Fruit fly (Drosophila melanogaster) whole organism, embryonic: ENCODE measurements around the gene CG12017.
A peak's percentile ranks its signal among the peaks of the same experiment; 100 is the strongest.

Experiments used
- ATbp ChIP-seq: fragments of 200-800 bp; sonication (Bioruptor generic); optimal IDR thresholded peaks from 2 replicates; lab custom pipeline; 2017; ENCODE audit warnings: missing biosample characterization, mild to moderate bottlenecking, missing genetic modification characterization, missing genetic modification reagents
- CG10274 ChIP-seq: fragments of 200-800 bp; sonication (Bioruptor generic); optimal IDR thresholded peaks from 3 replicates; lab custom pipeline; 2017; ENCODE audit warnings: missing biosample characterization, mild to moderate bottlenecking, missing genetic modification characterization
- CG10543 ChIP-seq: fragments of 200-800 bp; sonication (Bioruptor generic); optimal IDR thresholded peaks from 3 replicates; lab custom pipeline; 2017; ENCODE audit warnings: missing biosample characterization, mild to moderate bottlenecking, missing genetic modification characterization, moderate library complexity
- CG10979 ChIP-seq: fragments of 200-800 bp; sonication (Bioruptor generic); optimal IDR thresholded peaks from 2 replicates; lab custom pipeline; 2018; ENCODE audit warnings: missing biosample characterization, mild to moderate bottlenecking, missing genetic modification characterization, moderate library complexity
- CG11247 ChIP-seq: fragments of 200-800 bp; sonication (Bioruptor generic); IDR thresholded peaks from 2 replicates; pipeline ENCODE4 v1.3.6; 2022; ENCODE audit warnings: missing biosample characterization, missing genetic modification characterization
- CG11723 ChIP-seq: fragments of 200-800 bp; sonication (Bioruptor generic); optimal IDR thresholded peaks from 2 replicates; lab custom pipeline; 2017; ENCODE audit warnings: missing biosample characterization, mild to moderate bottlenecking, missing genetic modification characterization
- CG12155 ChIP-seq: fragments of 200-800 bp; sonication (Bioruptor generic); optimal IDR thresholded peaks from 3 replicates; lab custom pipeline; 2016; ENCODE audit warnings: missing biosample characterization, missing genetic modification characterization
- CG12219 ChIP-seq: fragments of 200-800 bp; sonication (Bioruptor generic); optimal IDR thresholded peaks from 3 replicates; lab custom pipeline; 2018; ENCODE audit warnings: missing biosample characterization, mild to moderate bottlenecking, missing genetic modification characterization
- CG13287 ChIP-seq: fragments of 200-800 bp; sonication (Bioruptor generic); IDR thresholded peaks from 2 replicates; pipeline ENCODE4 v1.3.6; 2022; ENCODE audit warnings: missing biosample characterization, missing genetic modification characterization; ENCODE audit not compliant: partially characterized antibody
- CG13775 ChIP-seq: fragments of 200-800 bp; sonication (Bioruptor generic); optimal IDR thresholded peaks from 3 replicates; lab custom pipeline; 2017; ENCODE audit warnings: missing biosample characterization, mild to moderate bottlenecking, missing genetic modification characterization
- CG14710 ChIP-seq: fragments of 200-800 bp; sonication (Bioruptor generic); optimal IDR thresholded peaks from 3 replicates; lab custom pipeline; 2019; ENCODE audit warnings: missing biosample characterization, mild to moderate bottlenecking, missing genetic modification characterization, moderate library complexity
- CG17829 ChIP-seq: fragments of 200-800 bp; optimal IDR thresholded peaks from 2 replicates; lab custom pipeline; 2019; ENCODE audit warnings: missing biosample characterization, mild to moderate bottlenecking, missing genetic modification characterization, moderate library complexity
- CG2116 ChIP-seq: fragments of 200-800 bp; sonication (Bioruptor generic); optimal IDR thresholded peaks from 3 replicates; lab custom pipeline; 2018; ENCODE audit warnings: missing biosample characterization, mild to moderate bottlenecking, missing genetic modification characterization
- CG2712 ChIP-seq: fragments of 200-800 bp; optimal IDR thresholded peaks from 3 replicates; lab custom pipeline; 2019; ENCODE audit warnings: missing biosample characterization, mild to moderate bottlenecking, missing genetic modification characterization, moderate library complexity
- CG30431 ChIP-seq: fragments of 200-800 bp; sonication (Bioruptor generic); optimal IDR thresholded peaks from 2 replicates; lab custom pipeline; 2017; ENCODE audit warnings: missing biosample characterization, missing genetic modification characterization
- CG3065 ChIP-seq: fragments of 200-800 bp; sonication (Bioruptor generic); optimal IDR thresholded peaks from 2 replicates; lab custom pipeline; 2016; ENCODE audit warnings: missing biosample characterization, missing genetic modification characterization
- CG6689 ChIP-seq: fragments of 200-800 bp; sonication (Bioruptor generic); IDR thresholded peaks from 2 replicates; pipeline ENCODE4 v1.3.6; 2022; ENCODE audit warnings: missing biosample characterization, missing genetic modification characterization
- CG6765 ChIP-seq: fragments of 200-800 bp; sonication (Bioruptor generic); optimal IDR thresholded peaks from 3 replicates; lab custom pipeline; 2017; ENCODE audit warnings: missing biosample characterization, mild to moderate bottlenecking, missing genetic modification characterization
- CG7839 ChIP-seq: fragments of 200-800 bp; sonication (Bioruptor generic); optimal IDR thresholded peaks from 3 replicates; lab custom pipeline; 2018; ENCODE audit warnings: missing biosample characterization, mild to moderate bottlenecking, missing genetic modification characterization, moderate library complexity
- CG9727 ChIP-seq: fragments of 200-800 bp; sonication (Bioruptor generic); optimal IDR thresholded peaks from 3 replicates; lab custom pipeline; 2017; ENCODE audit warnings: missing biosample characterization, mild to moderate bottlenecking, missing genetic modification characterization
- CG9817 ChIP-seq: fragments of 200-800 bp; sonication (Bioruptor generic); optimal IDR thresholded peaks from 2 replicates; lab custom pipeline; 2018; ENCODE audit warnings: missing biosample characterization, mild to moderate bottlenecking, missing genetic modification characterization, moderate library complexity
- CG9876 ChIP-seq: fragments of 200-800 bp; sonication (Bioruptor generic); optimal IDR thresholded peaks from 2 replicates; lab custom pipeline; 2016; ENCODE audit warnings: missing biosample characterization, missing genetic modification characterization
- Chrac-16 ChIP-seq: fragments of 200-800 bp; sonication (Bioruptor generic); optimal IDR thresholded peaks from 3 replicates; lab custom pipeline; 2016; ENCODE audit warnings: missing biosample characterization, missing genetic modification characterization
- Dbx ChIP-seq: fragments of 200-800 bp; sonication (Bioruptor generic); IDR thresholded peaks from 3 replicates; pipeline ENCODE4 v1.3.6; 2022; ENCODE audit warnings: missing biosample characterization, missing genetic modification characterization
- Drgx ChIP-seq: fragments of 200-800 bp; sonication (Bioruptor generic); IDR thresholded peaks from 2 replicates; pipeline ENCODE4 v1.3.6; 2022; ENCODE audit warnings: missing biosample characterization, missing genetic modification characterization
- Hand ChIP-seq: fragments of 200-800 bp; sonication (Bioruptor generic); optimal IDR thresholded peaks from 2 replicates; lab custom pipeline; 2017; ENCODE audit warnings: mild to moderate bottlenecking, missing biosample characterization, missing genetic modification reagents, missing genetic modification characterization
- Hsf ChIP-seq: fragments of 200-800 bp; sonication (Bioruptor generic); optimal IDR thresholded peaks from 3 replicates; lab custom pipeline; 2016; ENCODE audit warnings: missing biosample characterization, missing genetic modification characterization
- Jarid2 ChIP-seq: fragments of 200-800 bp; sonication (Bioruptor generic); optimal IDR thresholded peaks from 3 replicates; lab custom pipeline; 2017; ENCODE audit warnings: mild to moderate bottlenecking, missing biosample characterization, missing genetic modification reagents, missing genetic modification characterization
- MBD-R2 ChIP-seq: fragments of 200-800 bp; sonication (Bioruptor generic); IDR thresholded peaks from 2 replicates; pipeline ENCODE4 v1.3.6; 2022; ENCODE audit warnings: missing biosample characterization, missing genetic modification characterization
- Mad ChIP-seq: fragments of 200-800 bp; sonication (Bioruptor generic); optimal IDR thresholded peaks from 2 replicates; lab custom pipeline; 2016; ENCODE audit warnings: missing biosample characterization, missing genetic modification characterization
- Meics ChIP-seq: fragments of 200-800 bp; sonication (Bioruptor generic); optimal IDR thresholded peaks from 2 replicates; lab custom pipeline; 2017; ENCODE audit warnings: missing biosample characterization, mild to moderate bottlenecking, missing genetic modification characterization
- Pdp1 ChIP-seq, 2 experiments: fragments of 200-800 bp; sonication (Bioruptor generic); optimal IDR thresholded peaks; 3 replicates each; lab custom pipeline; 2016; ENCODE audit warnings: missing biosample characterization in 2 of 2, missing genetic modification characterization in 2 of 2, mild to moderate bottlenecking in 1 of 2, moderate library complexity in 1 of 2
- Sry-δ ChIP-seq: fragments of 200-800 bp; sonication (Bioruptor generic); optimal IDR thresholded peaks from 2 replicates; lab custom pipeline; 2016; ENCODE audit warnings: missing biosample characterization, missing genetic modification characterization
- Usf ChIP-seq: fragments of 200-800 bp; sonication (Bioruptor generic); optimal IDR thresholded peaks from 2 replicates; lab custom pipeline; 2017; ENCODE audit warnings: missing genotype, missing biosample characterization, missing genetic modification characterization
- YL-1 ChIP-seq: fragments of 200-800 bp; sonication (Bioruptor generic); optimal IDR thresholded peaks from 3 replicates; lab custom pipeline; 2017; ENCODE audit warnings: missing biosample characterization, mild to moderate bottlenecking, missing genetic modification characterization
- ash1 ChIP-seq: fragments of 200-800 bp; sonication (Bioruptor generic); optimal IDR thresholded peaks from 2 replicates; lab custom pipeline; 2018; ENCODE audit warnings: missing biosample characterization, mild to moderate bottlenecking, missing genetic modification characterization
- btn ChIP-seq: fragments of 200-800 bp; sonication (Bioruptor generic); optimal IDR thresholded peaks from 2 replicates; lab custom pipeline; 2016; ENCODE audit warnings: missing biosample characterization, missing genetic modification characterization
- danr ChIP-seq: fragments of 200-800 bp; sonication (Bioruptor generic); IDR thresholded peaks from 2 replicates; pipeline ENCODE4 v1.3.6; 2022; ENCODE audit warnings: missing biosample characterization, missing genetic modification characterization
- dm ChIP-seq: fragments of 200-800 bp; sonication (Bioruptor generic); optimal IDR thresholded peaks from 3 replicates; lab custom pipeline; 2016; ENCODE audit warnings: missing biosample characterization, missing genetic modification characterization
- eyg ChIP-seq: fragments of 200-800 bp; sonication (Bioruptor generic); optimal IDR thresholded peaks from 3 replicates; lab custom pipeline; 2016; ENCODE audit warnings: missing biosample characterization, missing genetic modification characterization
- gt ChIP-seq: fragments of 200-800 bp; sonication (Bioruptor generic); IDR thresholded peaks from 2 replicates; pipeline ENCODE4 v1.3.6; 2022; ENCODE audit warnings: missing biosample characterization, missing genetic modification characterization
- luna ChIP-seq: fragments of 200-800 bp; sonication (Bioruptor generic); optimal IDR thresholded peaks from 2 replicates; lab custom pipeline; 2016; ENCODE audit warnings: missing biosample characterization, missing genetic modification characterization
- mirr ChIP-seq: fragments of 200-800 bp; sonication (Bioruptor generic); optimal IDR thresholded peaks from 3 replicates; lab custom pipeline; 2018; ENCODE audit warnings: missing biosample characterization, mild to moderate bottlenecking, missing genetic modification characterization
- nmo ChIP-seq: fragments of 200-800 bp; sonication (Bioruptor generic); optimal IDR thresholded peaks from 2 replicates; lab custom pipeline; 2018; ENCODE audit warnings: missing biosample characterization, mild to moderate bottlenecking, missing genetic modification characterization, moderate library complexity
- odd ChIP-seq: fragments of 200-800 bp; sonication (Bioruptor generic); optimal IDR thresholded peaks from 2 replicates; lab custom pipeline; 2017; ENCODE audit warnings: missing biosample characterization, mild to moderate bottlenecking, missing genetic modification characterization
- pho ChIP-seq: fragments of 200-800 bp; sonication (Bioruptor generic); optimal IDR thresholded peaks from 2 replicates; lab custom pipeline; 2016; ENCODE audit warnings: missing biosample characterization, missing genetic modification characterization
- pzg ChIP-seq: fragments of 200-800 bp; sonication (Bioruptor generic); optimal IDR thresholded peaks from 3 replicates; lab custom pipeline; 2018; ENCODE audit warnings: missing biosample characterization, mild to moderate bottlenecking, missing genetic modification characterization, moderate library complexity
- toy ChIP-seq: fragments of 200-800 bp; sonication (Bioruptor generic); IDR thresholded peaks from 2 replicates; pipeline ENCODE4 v1.3.6; 2022; ENCODE audit warnings: missing biosample characterization, missing genetic modification characterization
- trem ChIP-seq: fragments of 200-800 bp; optimal IDR thresholded peaks from 3 replicates; lab custom pipeline; 2019; ENCODE audit warnings: missing biosample characterization, mild to moderate bottlenecking, missing genetic modification characterization, moderate library complexity
- vvl ChIP-seq: fragments of 200-800 bp; sonication (Bioruptor generic); IDR thresholded peaks from 2 replicates; pipeline ENCODE4 v1.3.6; 2022; ENCODE audit warnings: missing biosample characterization, missing genetic modification characterization

The CG12017 gene

DNA sequence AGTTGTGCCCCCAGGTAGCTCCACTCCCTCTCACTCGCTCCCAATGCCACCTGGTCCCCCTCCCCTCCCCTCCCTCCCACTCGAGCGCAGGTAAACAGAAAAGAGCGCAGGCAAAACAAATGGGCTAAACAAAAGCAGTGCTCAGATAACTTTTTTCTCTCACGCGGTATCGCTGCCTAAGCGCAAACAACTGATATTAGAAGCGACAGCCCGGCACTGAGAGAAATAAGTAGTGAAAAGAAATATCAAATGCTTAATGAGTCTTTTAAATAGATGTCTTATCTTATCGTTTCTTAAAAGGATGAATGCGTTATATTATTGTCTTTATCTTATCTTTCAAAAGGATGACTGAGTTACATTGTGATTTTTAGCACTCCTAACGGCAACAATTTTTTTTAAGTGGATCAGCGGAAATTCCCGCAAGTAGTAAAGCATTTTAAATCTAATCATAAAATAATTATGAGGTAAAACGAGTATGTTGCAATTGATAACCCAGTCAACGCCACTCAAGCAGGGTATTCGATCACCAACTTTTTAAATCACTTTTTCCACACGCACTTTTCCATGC lies 21.2 kb downstream of the CG12017 start (continued):
- peak; percentile 73 for TF ChIP-seq Drgx (GFP tag; lab: Robert Waterston, UW)
- peak; percentile 77 for TF ChIP-seq CG9876 (GFP tag; lab: Kevin White, UChicago)
- TF ChIP-seq eyg (GFP tag; lab: Kevin White, UChicago) = peak; percentile 91
- TF ChIP-seq CG14710 = peak; percentile 88
- peak; percentile 91 for TF ChIP-seq ATbp (GFP tag; lab: Kevin White, UChicago)
- peak; percentile 86 to 89 for TF ChIP-seq Pdp1 (GFP tag; optimal IDR thresholded peaks at IDR 0.05; lab: Kevin White, UChicago)
- TF ChIP-seq CG6689 (GFP tag; lab: Robert Waterston, UW) = peak; percentile 87
- peak; percentile 62 for TF ChIP-seq Usf (GFP tag; lab: Kevin White, UChicago)
- peak; percentile 96 for TF ChIP-seq vvl (GFP tag; lab: Robert Waterston, UW)
- peak; percentile 85 for TF ChIP-seq CG6765 (GFP tag; lab: Kevin White, UChicago)
- TF ChIP-seq CG12219 (GFP tag; lab: Kevin White, UChicago) = peak; percentile 92
- TF ChIP-seq pho (GFP tag; lab: Kevin White, UChicago) = peak; percentile 87
- TF ChIP-seq CG2116 = peak; percentile 68
- TF ChIP-seq Hsf (GFP tag; lab: Kevin White, UChicago) = peak; percentile 93
- peak; percentile 92 for TF ChIP-seq Meics (GFP tag; lab: Kevin White, UChicago)
- peak; percentile 67 for TF ChIP-seq Jarid2 (GFP tag; lab: Kevin White, UChicago)
- peak; percentile 86 for TF ChIP-seq Mad (GFP tag; lab: Kevin White, UChicago)
- TF ChIP-seq ash1 = no peak
- TF ChIP-seq Chrac-16 (GFP tag; lab: Kevin White, UChicago) = peak; percentile 89
- peak; percentile 83 for TF ChIP-seq CG10543 (GFP tag; lab: Kevin White, UChicago)
- TF ChIP-seq pzg (GFP tag; lab: Kevin White, UChicago) = no peak
- peak; percentile 70 for TF ChIP-seq luna (GFP tag; lab: Kevin White, UChicago)
- TF ChIP-seq YL-1 = peak; percentile 55
- peak; percentile 77 for TF ChIP-seq Hand (GFP tag; lab: Kevin White, UChicago)
- TF ChIP-seq CG12155 = peak; percentile 84
- TF ChIP-seq trem = peak; percentile 87
- peak; percentile 91 for TF ChIP-seq odd (GFP tag; lab: Kevin White, UChicago)
- TF ChIP-seq btn (GFP tag; lab: Kevin White, UChicago) = peak; percentile 74
- peak; percentile 69 for TF ChIP-seq CG3065 (GFP tag; lab: Kevin White, UChicago)
- TF ChIP-seq CG13287 (GFP tag; lab: Robert Waterston, UW) = no peak; the same call in 1 of the 2 replicates
- TF ChIP-seq Dbx (GFP tag; lab: Robert Waterston, UW) = peak; percentile 90
- TF ChIP-seq CG7839 = peak; percentile 95
- TF ChIP-seq CG11723 (GFP tag; lab: Kevin White, UChicago) = peak; percentile 84
- TF ChIP-seq dm (GFP tag; lab: Kevin White, UChicago) = peak; percentile 75
- peak; percentile 75 for TF ChIP-seq danr (GFP tag; lab: Robert Waterston, UW)
- TF ChIP-seq CG9727 (GFP tag; lab: Kevin White, UChicago) = peak; percentile 89
- peak; percentile 82 for TF ChIP-seq toy
- TF ChIP-seq mirr (GFP tag; lab: Kevin White, UChicago) = peak; percentile 81
- TF ChIP-seq nmo (GFP tag; lab: Kevin White, UChicago) = peak; percentile 93
- peak; percentile 56 for TF ChIP-seq CG10274 (GFP tag; lab: Kevin White, UChicago)
- peak; percentile 92 for TF ChIP-seq CG17829
- TF ChIP-seq CG9817 (tag; lab: Kevin White, UChicago) = peak; percentile 84
- peak; percentile 92 for TF ChIP-seq CG10979 (tag; lab: Kevin White, UChicago)
- peak; percentile 85 for TF ChIP-seq CG11247 (GFP tag; lab: Robert Waterston, UW)
- peak; percentile 56 for TF ChIP-seq Sry-δ (GFP tag; lab: Kevin White, UChicago)
- peak; percentile 84 for TF ChIP-seq CG13775 (GFP tag; lab: Kevin White, UChicago)
- TF ChIP-seq gt (GFP tag; lab: Robert Waterston, UW) = peak; percentile 41; the same call in 1 of the 2 replicates
- TF ChIP-seq MBD-R2 (GFP tag; lab: Robert Waterston, UW) = peak; percentile 64; the same call in 1 of the 2 replicates
- peak; percentile 71 for TF ChIP-seq CG30431 (GFP tag; lab: Kevin White, UChicago)
- peak; percentile 95 for TF ChIP-seq CG2712
